Fruit fly (Drosophila melanogaster) whole organism, embryonic: Measurements from ENCODE around the gene PK1-R.

Source experiments
- Abd-B ChIP-seq: fragments of 200-800 bp; sonication (Bioruptor generic); optimal IDR thresholded peaks from 2 replicates; lab custom pipeline; 2018; ENCODE audit warnings: missing biosample characterization, mild to moderate bottlenecking, missing genetic modification characterization, moderate library complexity
- Atf3 ChIP-seq: fragments of 200-800 bp; sonication (Bioruptor generic); optimal IDR thresholded peaks from 3 replicates; lab custom pipeline; 2016; ENCODE audit warnings: missing biosample characterization, missing genetic modification characterization
- Atf6 ChIP-seq: fragments of 200-800 bp; sonication (Bioruptor generic); IDR thresholded peaks from 2 replicates; pipeline ENCODE4 v1.3.6; 2022; ENCODE audit warnings: missing biosample characterization, missing genetic modification characterization
- C15 ChIP-seq: fragments of 200-800 bp; sonication (Bioruptor generic); IDR thresholded peaks from 3 replicates; pipeline ENCODE4 v1.3.6; 2022; ENCODE audit warnings: missing biosample characterization, missing genetic modification characterization
- CG10543 ChIP-seq: fragments of 200-800 bp; sonication (Bioruptor generic); optimal IDR thresholded peaks from 3 replicates; lab custom pipeline; 2017; ENCODE audit warnings: missing biosample characterization, mild to moderate bottlenecking, missing genetic modification characterization, moderate library complexity
- CG1233 ChIP-seq: fragments of 200-800 bp; sonication (Bioruptor generic); optimal IDR thresholded peaks from 4 replicates; lab custom pipeline; 2018; ENCODE audit warnings: missing biosample characterization, mild to moderate bottlenecking, missing genetic modification characterization
- CG12391 ChIP-seq: fragments of 200-800 bp; sonication (Bioruptor generic); optimal IDR thresholded peaks from 3 replicates; lab custom pipeline; 2018; ENCODE audit warnings: missing biosample characterization, mild to moderate bottlenecking, missing genetic modification characterization, moderate library complexity
- CG13287 ChIP-seq: fragments of 200-800 bp; sonication (Bioruptor generic); IDR thresholded peaks from 2 replicates; pipeline ENCODE4 v1.3.6; 2022; ENCODE audit warnings: missing biosample characterization, missing genetic modification characterization; ENCODE audit not compliant: partially characterized antibody
- CG14014 ChIP-seq: fragments of 200-800 bp; sonication (Bioruptor generic); IDR thresholded peaks from 2 replicates; pipeline ENCODE4 v1.3.6; 2022; ENCODE audit warnings: missing biosample characterization, missing genetic modification characterization
- CG14441 ChIP-seq: fragments of 200-800 bp; sonication (Bioruptor generic); IDR thresholded peaks from 2 replicates; pipeline ENCODE4 v1.3.6; 2022; ENCODE audit warnings: missing biosample characterization, missing genetic modification characterization
- CG16863 ChIP-seq: fragments of 200-800 bp; sonication (Bioruptor generic); optimal IDR thresholded peaks from 3 replicates; lab custom pipeline; 2016; ENCODE audit warnings: missing biosample characterization, missing genetic modification characterization
- CG17186 ChIP-seq: fragments of 200-800 bp; sonication (Bioruptor generic); optimal IDR thresholded peaks from 3 replicates; lab custom pipeline; 2017; ENCODE audit warnings: missing biosample characterization, missing genetic modification reagents, missing genetic modification characterization
- CG17361 ChIP-seq: fragments of 200-800 bp; sonication (Bioruptor generic); IDR thresholded peaks from 3 replicates; pipeline ENCODE4 v1.3.6; 2022; ENCODE audit warnings: missing biosample characterization, missing genetic modification characterization
- CG2199 ChIP-seq: fragments of 200-800 bp; sonication (Bioruptor generic); IDR thresholded peaks from 3 replicates; pipeline ENCODE4 v1.3.6; 2022; ENCODE audit warnings: missing biosample characterization, missing genetic modification characterization
- CG3995 ChIP-seq: fragments of 200-800 bp; sonication (Bioruptor generic); optimal IDR thresholded peaks from 3 replicates; lab custom pipeline; 2016; ENCODE audit warnings: missing biosample characterization, missing genetic modification characterization
- CG4328 ChIP-seq: fragments of 200-800 bp; sonication (Bioruptor generic); optimal IDR thresholded peaks from 3 replicates; lab custom pipeline; 2017; ENCODE audit warnings: missing biosample characterization, missing genetic modification reagents, missing genetic modification characterization
- CG6683 ChIP-seq: fragments of 200-800 bp; sonication (Bioruptor generic); optimal IDR thresholded peaks from 2 replicates; lab custom pipeline; 2017; ENCODE audit warnings: missing biosample characterization, mild to moderate bottlenecking, missing genetic modification characterization, missing genetic modification reagents
- CG6689 ChIP-seq: fragments of 200-800 bp; sonication (Bioruptor generic); IDR thresholded peaks from 2 replicates; pipeline ENCODE4 v1.3.6; 2022; ENCODE audit warnings: missing biosample characterization, missing genetic modification characterization
- CG9727 ChIP-seq: fragments of 200-800 bp; sonication (Bioruptor generic); optimal IDR thresholded peaks from 3 replicates; lab custom pipeline; 2017; ENCODE audit warnings: missing biosample characterization, mild to moderate bottlenecking, missing genetic modification characterization
- Camta ChIP-seq: fragments of 200-800 bp; sonication (Bioruptor generic); optimal IDR thresholded peaks from 2 replicates; lab custom pipeline; 2016; ENCODE audit warnings: missing biosample characterization, missing genetic modification characterization
- CkIIα-i1 ChIP-seq: fragments of 200-800 bp; sonication (Bioruptor generic); IDR thresholded peaks from 2 replicates; pipeline ENCODE4 v1.3.6; 2022; ENCODE audit warnings: missing biosample characterization, missing genetic modification characterization
- Dad ChIP-seq: fragments of 200-800 bp; sonication (Bioruptor generic); optimal IDR thresholded peaks from 3 replicates; lab custom pipeline; 2016; ENCODE audit warnings: missing biosample characterization, missing genetic modification characterization
- H2.0 ChIP-seq: fragments of 200-800 bp; sonication (Bioruptor generic); IDR thresholded peaks from 2 replicates; pipeline ENCODE4 v1.3.6; 2022; ENCODE audit warnings: missing biosample characterization, missing genetic modification characterization
- Hr51 ChIP-seq, 2 experiments: fragments of 200-800 bp; sonication (Bioruptor generic); optimal IDR thresholded peaks; 2 replicates in 1 of 2; 3 replicates in 1 of 2; lab custom pipeline; 2016 to 2018; ENCODE audit warnings: missing biosample characterization in 2 of 2, missing genetic modification characterization in 2 of 2, mild to moderate bottlenecking in 1 of 2, moderate library complexity in 1 of 2
- Meics ChIP-seq: fragments of 200-800 bp; sonication (Bioruptor generic); optimal IDR thresholded peaks from 2 replicates; lab custom pipeline; 2017; ENCODE audit warnings: missing biosample characterization, mild to moderate bottlenecking, missing genetic modification characterization
- Nf-YA ChIP-seq: fragments of 200-800 bp; sonication (Bioruptor generic); IDR thresholded peaks from 2 replicates; pipeline ENCODE4 v1.3.6; 2022; ENCODE audit warnings: missing biosample characterization, missing genetic modification characterization
- PHDP ChIP-seq: fragments of 200-800 bp; sonication (Bioruptor generic); optimal IDR thresholded peaks from 3 replicates; lab custom pipeline; 2018; ENCODE audit warnings: missing biosample characterization, mild to moderate bottlenecking, missing genetic modification characterization, moderate library complexity
- Ravus ChIP-seq: fragments of 200-800 bp; sonication (Bioruptor generic); IDR thresholded peaks from 2 replicates; pipeline ENCODE4 v1.3.6; 2022; ENCODE audit warnings: missing biosample characterization, missing genetic modification characterization
- Rfx ChIP-seq: fragments of 200-800 bp; sonication (Bioruptor generic); IDR thresholded peaks from 2 replicates; pipeline ENCODE4 v1.3.6; 2022; ENCODE audit warnings: missing biosample characterization, missing genetic modification characterization
- Scr ChIP-seq: fragments of 200-800 bp; sonication (Bioruptor generic); IDR thresholded peaks from 2 replicates; pipeline ENCODE4 v1.3.6; 2022; ENCODE audit warnings: missing biosample characterization, missing genetic modification characterization; ENCODE audit not compliant: partially characterized antibody
- ara ChIP-seq: fragments of 200-800 bp; sonication (Bioruptor generic); IDR thresholded peaks from 2 replicates; pipeline ENCODE4 v1.3.6; 2022; ENCODE audit warnings: missing biosample characterization, missing genetic modification characterization
- ash1 ChIP-seq: fragments of 200-800 bp; sonication (Bioruptor generic); optimal IDR thresholded peaks from 2 replicates; lab custom pipeline; 2018; ENCODE audit warnings: missing biosample characterization, mild to moderate bottlenecking, missing genetic modification characterization
- br ChIP-seq: fragments of >200 bp; optimal IDR thresholded peaks from 2 replicates; lab custom pipeline; 2017
- bsh ChIP-seq, 2 experiments: fragments of 200-800 bp; sonication (Bioruptor generic); optimal IDR thresholded peaks; 2 replicates each; lab custom pipeline; 2017 to 2018; ENCODE audit warnings: mild to moderate bottlenecking in 2 of 2, missing biosample characterization in 2 of 2, missing genetic modification characterization in 2 of 2, moderate library complexity in 1 of 2
- chif ChIP-seq, 2 experiments: fragments of 200-800 bp; sonication (Bioruptor generic); optimal IDR thresholded peaks; 3 replicates each; lab custom pipeline; 2016; ENCODE audit warnings: missing biosample characterization in 2 of 2, missing genetic modification characterization in 2 of 2
- chn ChIP-seq: fragments of 200-800 bp; sonication (Bioruptor generic); optimal IDR thresholded peaks from 2 replicates; lab custom pipeline; 2016; ENCODE audit warnings: missing biosample characterization, missing genetic modification characterization
- ci ChIP-seq: fragments of 200-800 bp; sonication (Bioruptor generic); IDR thresholded peaks from 3 replicates; pipeline ENCODE4 v1.3.6; 2022; ENCODE audit warnings: missing biosample characterization, missing genetic modification characterization
- croc ChIP-seq: fragments of 200-800 bp; sonication (Bioruptor generic); conservative IDR thresholded peaks from 3 replicates; pipeline ENCODE4 v1.3.6; 2022; ENCODE audit warnings: missing biosample characterization, missing genetic modification characterization
- danr ChIP-seq: fragments of 200-800 bp; sonication (Bioruptor generic); IDR thresholded peaks from 2 replicates; pipeline ENCODE4 v1.3.6; 2022; ENCODE audit warnings: missing biosample characterization, missing genetic modification characterization
- fd64A ChIP-seq: fragments of 200-800 bp; sonication (Bioruptor generic); optimal IDR thresholded peaks from 3 replicates; lab custom pipeline; 2018; ENCODE audit warnings: missing biosample characterization, mild to moderate bottlenecking, missing genetic modification characterization
- fru ChIP-seq: fragments of >200 bp; optimal IDR thresholded peaks from 2 replicates; lab custom pipeline; 2017
- gcm ChIP-seq: fragments of 200-800 bp; sonication (Bioruptor generic); optimal IDR thresholded peaks from 2 replicates; lab custom pipeline; 2019; ENCODE audit warnings: missing biosample characterization, mild to moderate bottlenecking, missing genetic modification characterization, moderate library complexity
- hkb ChIP-seq, 2 experiments: fragments of 200-800 bp in 1 of 2; fragments of >200 bp in 1 of 2; sonication (Bioruptor generic) in 1 of 2; IDR thresholded peaks in 1 of 2; optimal IDR thresholded peaks in 1 of 2; 2 replicates each; pipeline versions ENCODE4 v1.3.6 to Lab custom; 2017 to 2022; ENCODE audit warnings: missing biosample characterization in 1 of 2, missing genetic modification characterization in 1 of 2
- maf-S ChIP-seq: fragments of 200-800 bp; sonication (Bioruptor generic); optimal IDR thresholded peaks from 2 replicates; lab custom pipeline; 2016; ENCODE audit warnings: missing biosample characterization, missing genetic modification characterization
- pum ChIP-seq: fragments of 200-800 bp; sonication (Bioruptor generic); optimal IDR thresholded peaks from 2 replicates; lab custom pipeline; 2016; ENCODE audit warnings: missing biosample characterization, missing genetic modification characterization
- ssp ChIP-seq: fragments of 200-800 bp; sonication (Bioruptor generic); IDR thresholded peaks from 2 replicates; pipeline ENCODE4 v1.3.6; 2022; ENCODE audit warnings: missing biosample characterization, missing genetic modification characterization
- tgo ChIP-seq: fragments of 200-800 bp; sonication (Bioruptor generic); IDR thresholded peaks from 3 replicates; pipeline ENCODE4 v1.3.6; 2022; ENCODE audit warnings: missing biosample characterization, missing genetic modification characterization
- trh ChIP-seq: fragments of 200-800 bp; sonication (Bioruptor generic); optimal IDR thresholded peaks from 2 replicates; lab custom pipeline; 2016; ENCODE audit warnings: missing biosample characterization, missing genetic modification characterization
- wor ChIP-seq: fragments of 200-800 bp; sonication (Bioruptor generic); IDR thresholded peaks from 2 replicates; pipeline ENCODE4 v1.3.6; 2022; ENCODE audit warnings: missing biosample characterization, missing genetic modification characterization
- zf30C ChIP-seq: fragments of 200-800 bp; sonication (Bioruptor generic); optimal IDR thresholded peaks from 3 replicates; lab custom pipeline; 2018; ENCODE audit warnings: missing biosample characterization, mild to moderate bottlenecking, missing genetic modification characterization

The PK1-R gene

dm6 chr3R:14108158-14108921 lies 5.4 kb upstream of the PK1-R start, which contains the start of gene CG12402 (continued):
- peak; percentile 87 for TF ChIP-seq PHDP
- TF ChIP-seq CG10543 (GFP tag; lab: Kevin White, UChicago) = peak; percentile 78
- peak; percentile 74 for TF ChIP-seq trh
- TF ChIP-seq H2.0 (GFP tag; lab: Robert Waterston, UW) = peak; percentile 86
- TF ChIP-seq CG3995 (GFP tag; lab: Kevin White, UChicago) = no peak
- peak; percentile 53 for TF ChIP-seq pum (GFP tag; lab: Kevin White, UChicago)
- TF ChIP-seq Atf6 (GFP tag; lab: Robert Waterston, UW) = peak; percentile 77
- TF ChIP-seq Hr51 (GFP tag; optimal IDR thresholded peaks at IDR 0.05; lab: Kevin White, UChicago) = peak; percentile 69 to 94
- TF ChIP-seq wor (GFP tag; lab: Robert Waterston, UW) = peak; percentile 56
- TF ChIP-seq CkIIα-i1 (GFP tag; lab: Robert Waterston, UW) = no peak
- peak; percentile 90 for TF ChIP-seq CG12391
- TF ChIP-seq maf-S (GFP tag; lab: Kevin White, UChicago) = no peak
- TF ChIP-seq Dad = peak; percentile 32
- TF ChIP-seq Atf3 = peak; percentile 19
- TF ChIP-seq br (lab: Kevin White, UChicago) = no peak
- TF ChIP-seq bsh (GFP tag; optimal IDR thresholded peaks at IDR 0.05; lab: Kevin White, UChicago) = peak in 1 of 2 experiments; percentile 82
- TF ChIP-seq CG6683 (GFP tag; lab: Kevin White, UChicago) = peak; percentile 69
- TF ChIP-seq Meics = peak; percentile 83
- TF ChIP-seq CG14014 (GFP tag; lab: Robert Waterston, UW) = peak; percentile 84
- peak; percentile 48 for TF ChIP-seq Ravus (GFP tag; lab: Robert Waterston, UW)
- TF ChIP-seq ci (GFP tag; lab: Robert Waterston, UW) = peak; percentile 96
- peak; percentile 86 for TF ChIP-seq gcm (GFP tag; lab: Kevin White, UChicago)
- TF ChIP-seq fru (lab: Kevin White, UChicago) = no peak
- peak; percentile 89 for TF ChIP-seq CG6689
- TF ChIP-seq CG2199 = peak; percentile 84
- TF ChIP-seq croc (GFP tag; lab: Robert Waterston, UW) = peak; percentile 61
- TF ChIP-seq zf30C = peak; percentile 99
- TF ChIP-seq Nf-YA (GFP tag; lab: Robert Waterston, UW) = peak; percentile 75
- peak; percentile 81 for TF ChIP-seq CG1233 (GFP tag; lab: Kevin White, UChicago)
- peak; percentile 49 for TF ChIP-seq ash1 (GFP tag; lab: Kevin White, UChicago)
- TF ChIP-seq ssp (GFP tag; lab: Robert Waterston, UW) = peak; percentile 69
- TF ChIP-seq CG17361 (GFP tag; lab: Robert Waterston, UW) = peak; percentile 89
- TF ChIP-seq tgo (GFP tag; lab: Robert Waterston, UW) = peak; percentile 86
- TF ChIP-seq Scr (GFP tag; lab: Robert Waterston, UW) = peak; percentile 46; the same call in 1 of the 2 replicates
- no peak for TF ChIP-seq hkb (optimal IDR thresholded peaks at IDR 0.05; lab: Kevin White, UChicago)
- TF ChIP-seq hkb (GFP tag; IDR thresholded peaks at IDR 0.05; lab: Robert Waterston, UW) = peak; percentile 95
- TF ChIP-seq ara = peak; percentile 80
- TF ChIP-seq CG4328 (GFP tag; lab: Kevin White, UChicago) = peak; percentile 57
- TF ChIP-seq chn (GFP tag; lab: Kevin White, UChicago) = peak; percentile 87
- peak; percentile 89 for TF ChIP-seq CG14441 (GFP tag; lab: Robert Waterston, UW)
- TF ChIP-seq C15 (GFP tag; lab: Robert Waterston, UW) = 0 out of 3 replicates have a peak, but pooled peaks have one; percentile 32
- TF ChIP-seq fd64A (GFP tag; lab: Kevin White, UChicago) = peak; percentile 38
- peak; percentile 59 to 60 for TF ChIP-seq chif (GFP tag; optimal IDR thresholded peaks at IDR 0.05; lab: Kevin White, UChicago)
- TF ChIP-seq Camta (GFP tag; lab: Kevin White, UChicago) = peak; percentile 46
- peak; percentile 71 for TF ChIP-seq CG16863 (GFP tag; lab: Kevin White, UChicago)
- peak; percentile 50 for TF ChIP-seq CG17186 (GFP tag; lab: Kevin White, UChicago)
- peak; percentile 70 for TF ChIP-seq danr (GFP tag; lab: Robert Waterston, UW)
- TF ChIP-seq CG9727 = peak; percentile 75
- TF ChIP-seq CG13287 (GFP tag; lab: Robert Waterston, UW) = peak; percentile 57
- TF ChIP-seq Abd-B (GFP tag; lab: Kevin White, UChicago) = peak; percentile 71
- TF ChIP-seq Rfx (GFP tag; lab: Robert Waterston, UW) = peak; percentile 81
